Fruit fly (Drosophila melanogaster) whole organism, wandering third instar larva: ENCODE measurements around the gene Zir.

Experiments used
- Abd-B ChIP-seq: fragments of >200 bp; optimal IDR thresholded peaks from 2 replicates; lab custom pipeline; 2017; ENCODE audit warnings: missing biosample characterization, missing genetic modification characterization
- CG32264 ChIP-seq: fragments of 200-800 bp; sonication (Bioruptor generic); optimal IDR thresholded peaks from 2 replicates; lab custom pipeline; 2016; ENCODE audit warnings: missing biosample characterization, missing genetic modification characterization
- CG9705 ChIP-seq: fragments of 200-800 bp; sonication (Bioruptor generic); optimal IDR thresholded peaks from 2 replicates; lab custom pipeline; 2018; ENCODE audit warnings: missing biosample characterization, mild to moderate bottlenecking, missing genetic modification characterization
- CrebA ChIP-seq: fragments of 200-800 bp; sonication (Bioruptor generic); optimal IDR thresholded peaks from 2 replicates; lab custom pipeline; 2016; ENCODE audit warnings: missing biosample characterization, mild to moderate bottlenecking, missing genetic modification characterization, borderline replicate concordance
- Dfd ChIP-seq: fragments of >200 bp; optimal IDR thresholded peaks from 2 replicates; lab custom pipeline; 2017; ENCODE audit warnings: missing biosample characterization, missing genetic modification characterization
- Dif ChIP-seq: fragments of 200-275, 200-300 bp; sonication (Bioruptor generic); optimal IDR thresholded peaks from 2 replicates; lab custom pipeline; 2018; ENCODE audit warnings: missing biosample characterization, missing genetic modification characterization; ENCODE audit not compliant: partially characterized antibody
- GATAd ChIP-seq: sonication (Bioruptor generic); optimal IDR thresholded peaks from 2 replicates; lab custom pipeline; 2016; ENCODE audit warnings: missing biosample characterization, missing genetic modification characterization
- HLH106 ChIP-seq: fragments of 200-800 bp; optimal IDR thresholded peaks from 3 replicates; lab custom pipeline; 2019; ENCODE audit warnings: missing biosample characterization, mild to moderate bottlenecking, missing genetic modification characterization, moderate library complexity
- Hnf4 ChIP-seq: fragments of 200-800 bp; sonication (Bioruptor generic); optimal IDR thresholded peaks from 2 replicates; lab custom pipeline; 2016; ENCODE audit warnings: missing biosample characterization, mild to moderate bottlenecking, missing genetic modification characterization
- Hr78 ChIP-seq: fragments of >200 bp; optimal IDR thresholded peaks from 2 replicates; lab custom pipeline; 2017; ENCODE audit warnings: missing biosample characterization, missing genetic modification characterization
- Hr83 ChIP-seq: fragments of 200-300 bp; sonication (Bioruptor generic); optimal IDR thresholded peaks from 2 replicates; lab custom pipeline; 2016; ENCODE audit warnings: missing biosample characterization, mild to moderate bottlenecking, missing genetic modification characterization, moderate library complexity; ENCODE audit not compliant: poor library complexity, severe bottlenecking
- Jra ChIP-seq: sonication (Bioruptor generic); optimal IDR thresholded peaks from 2 replicates; lab custom pipeline; 2016; ENCODE audit warnings: missing biosample characterization, missing genetic modification characterization
- Mio ChIP-seq: sonication (Bioruptor generic); optimal IDR thresholded peaks from 2 replicates; lab custom pipeline; 2016; ENCODE audit warnings: missing biosample characterization, missing genetic modification characterization
- Myc ChIP-seq: fragments of >200 bp; optimal IDR thresholded peaks from 2 replicates; lab custom pipeline; 2017
- N ChIP-seq: fragments of >200 bp; optimal IDR thresholded peaks from 2 replicates; lab custom pipeline; 2018; ENCODE audit warnings: missing biosample characterization, missing external identifiers, missing genetic modification characterization
- OdsH ChIP-seq: fragments of 200-800 bp; sonication (Bioruptor generic); optimal IDR thresholded peaks from 2 replicates; lab custom pipeline; 2016; ENCODE audit warnings: missing biosample characterization, mild to moderate bottlenecking, missing genetic modification characterization
- Rel ChIP-seq, 2 experiments: fragments of 200-800 bp; sonication (Bioruptor generic) in 1 of 2; optimal IDR thresholded peaks; 2 replicates in 1 of 2; 3 replicates in 1 of 2; lab custom pipeline; 2016 to 2019; ENCODE audit warnings: mild to moderate bottlenecking in 2 of 2, missing biosample characterization in 2 of 2, missing genetic modification characterization in 2 of 2, moderate library complexity in 1 of 2
- Sp1 ChIP-seq: fragments of 200-800 bp; sonication (Bioruptor generic); optimal IDR thresholded peaks from 3 replicates; lab custom pipeline; 2019; ENCODE audit warnings: missing biosample characterization, mild to moderate bottlenecking, missing genetic modification characterization, moderate library complexity
- Vsx2 ChIP-seq: fragments of 200-300, 225-300 bp; sonication (Bioruptor generic); optimal IDR thresholded peaks from 2 replicates; lab custom pipeline; 2018; ENCODE audit warnings: missing biosample characterization, missing genetic modification characterization; ENCODE audit not compliant: partially characterized antibody
- br ChIP-seq: fragments of 200-800 bp; sonication (Bioruptor generic); optimal IDR thresholded peaks from 2 replicates; lab custom pipeline; 2016; ENCODE audit warnings: missing biosample characterization, missing genetic modification characterization
- brk ChIP-seq: fragments of 200-800 bp; sonication (Bioruptor generic); optimal IDR thresholded peaks from 2 replicates; lab custom pipeline; 2016; ENCODE audit warnings: missing biosample characterization, mild to moderate bottlenecking, missing genetic modification characterization
- dl ChIP-seq, 2 experiments: fragments of 175-275, 200-275 bp in 1 of 2; fragments of 200-275 bp in 1 of 2; sonication (Bioruptor generic); optimal IDR thresholded peaks; lab custom pipeline; 2018; ENCODE audit warnings: mild to moderate bottlenecking in 2 of 2, missing biosample characterization in 2 of 2, missing genetic modification characterization in 2 of 2, moderate library complexity in 2 of 2; ENCODE audit not compliant: partially characterized antibody in 2 of 2, insufficient read depth in 1 of 2
- dmrt93B ChIP-seq: fragments of 200-800 bp; sonication (Bioruptor generic); optimal IDR thresholded peaks from 2 replicates; lab custom pipeline; 2018; ENCODE audit warnings: missing biosample characterization, mild to moderate bottlenecking, missing genetic modification characterization
- ey ChIP-seq: fragments of 200-800 bp; sonication (Bioruptor generic); optimal IDR thresholded peaks from 2 replicates; lab custom pipeline; 2016; ENCODE audit warnings: missing biosample characterization, missing genetic modification characterization
- foxo ChIP-seq, 2 experiments: fragments of 200-800 bp; sonication (Bioruptor generic); optimal IDR thresholded peaks; 2 replicates in 1 of 2; 3 replicates in 1 of 2; lab custom pipeline; 2016 to 2017; ENCODE audit warnings: missing biosample characterization in 2 of 2, missing genetic modification characterization in 2 of 2
- fru ChIP-seq: fragments of 200-800 bp; sonication (Bioruptor generic); optimal IDR thresholded peaks from 3 replicates; lab custom pipeline; 2016; ENCODE audit warnings: missing biosample characterization, mild to moderate bottlenecking, missing genetic modification characterization
- h ChIP-seq: fragments of 200-800 bp; sonication (Bioruptor generic); optimal IDR thresholded peaks from 3 replicates; lab custom pipeline; 2016; ENCODE audit warnings: missing biosample characterization, mild to moderate bottlenecking, missing genetic modification characterization
- jim ChIP-seq: fragments of 175-275, 200-325 bp; sonication (Bioruptor generic); optimal IDR thresholded peaks from 2 replicates; lab custom pipeline; 2016; ENCODE audit warnings: missing biosample characterization, mild to moderate bottlenecking, missing genetic modification characterization
- lola ChIP-seq: fragments of >200 bp; optimal IDR thresholded peaks from 2 replicates; lab custom pipeline; 2017; ENCODE audit warnings: missing biosample characterization, missing genetic modification characterization
- pan ChIP-seq: fragments of >200 bp; optimal IDR thresholded peaks from 2 replicates; lab custom pipeline; 2017
- psq ChIP-seq: fragments of 200-800 bp; sonication (Bioruptor generic); optimal IDR thresholded peaks from 3 replicates; lab custom pipeline; 2017; ENCODE audit warnings: missing biosample characterization, mild to moderate bottlenecking, missing genetic modification characterization, moderate library complexity
- rgr ChIP-seq: fragments of 200-800 bp; sonication (Bioruptor generic); optimal IDR thresholded peaks from 3 replicates; lab custom pipeline; 2016; ENCODE audit warnings: missing biosample characterization, mild to moderate bottlenecking, missing genetic modification characterization
- sage ChIP-seq: fragments of 200-800 bp; sonication (Bioruptor generic); optimal IDR thresholded peaks from 2 replicates; lab custom pipeline; 2016; ENCODE audit warnings: missing biosample characterization, mild to moderate bottlenecking, missing genetic modification characterization
- sv ChIP-seq: fragments of 200-800 bp; sonication (Bioruptor generic); optimal IDR thresholded peaks from 3 replicates; lab custom pipeline; 2016; ENCODE audit warnings: missing biosample characterization, missing genetic modification characterization
- tai ChIP-seq: sonication (Bioruptor generic); optimal IDR thresholded peaks from 2 replicates; lab custom pipeline; 2016; ENCODE audit warnings: missing biosample characterization, missing genetic modification characterization
- usp ChIP-seq: fragments of >200 bp; optimal IDR thresholded peaks from 2 replicates; lab custom pipeline; 2017; ENCODE audit warnings: missing biosample characterization, missing genetic modification characterization
- woc ChIP-seq: sonication (Bioruptor generic); optimal IDR thresholded peaks from 2 replicates; lab custom pipeline; 2016; ENCODE audit warnings: missing biosample characterization, mild to moderate bottlenecking, missing genetic modification characterization

Zir gene

dm6 chr2L:135383-136130 is 41.0 kb downstream of the Zir start:
- TF ChIP-seq Rel (GFP tag; optimal IDR thresholded peaks at IDR 0.05; lab: Kevin White, UChicago) (no peak), Rel (tag; optimal IDR thresholded peaks at IDR 0.05; lab: Kevin White, UChicago) (peak; percentile 20), HLH106 (no peak), Myc (lab: Kevin White, UChicago) (no peak), CrebA (GFP tag; lab: Kevin White, UChicago) (no peak), Dfd (GFP tag; lab: Kevin White, UChicago) (no peak), woc (GFP tag; lab: Kevin White, UChicago) (no peak), Jra (GFP tag; lab: Kevin White, UChicago) (no peak), GATAd (GFP tag; lab: Kevin White, UChicago) (no peak), Dif (GFP tag; lab: Kevin White, UChicago) (no peak), OdsH (GFP tag; lab: Kevin White, UChicago) (no peak), fru (peak; percentile 47), usp (no peak), lola (GFP tag; lab: Kevin White, UChicago) (no peak), dmrt93B (GFP tag; lab: Kevin White, UChicago) (no peak), Sp1 (GFP tag; lab: Kevin White, UChicago) (no peak), Hnf4 (peak; percentile 62)

- TF ChIP-seq woc (GFP tag; lab: Kevin White, UChicago) (no peak), psq (GFP tag; lab: Kevin White, UChicago) (no peak), Hr83 (no peak), Myc (lab: Kevin White, UChicago) (no peak), HLH106 (no peak), Sp1 (GFP tag; lab: Kevin White, UChicago) (no peak), br (GFP tag; lab: Kevin White, UChicago) (no peak), usp (no peak), jim (GFP tag; lab: Kevin White, UChicago) (no peak), GATAd (GFP tag; lab: Kevin White, UChicago) (no peak), Abd-B (no peak), N (GFP tag; lab: Kevin White, UChicago) (no peak), CrebA (GFP tag; lab: Kevin White, UChicago) (no peak), rgr (no peak), Dif (GFP tag; lab: Kevin White, UChicago) (no peak), h (GFP tag; lab: Kevin White, UChicago) (no peak), brk (GFP tag; lab: Kevin White, UChicago) (no peak), lola (GFP tag; lab: Kevin White, UChicago) (no peak)
Measured at dm6 chr2L:136131-136426, 41.5 kb downstream of the Zir start.

DNA sequence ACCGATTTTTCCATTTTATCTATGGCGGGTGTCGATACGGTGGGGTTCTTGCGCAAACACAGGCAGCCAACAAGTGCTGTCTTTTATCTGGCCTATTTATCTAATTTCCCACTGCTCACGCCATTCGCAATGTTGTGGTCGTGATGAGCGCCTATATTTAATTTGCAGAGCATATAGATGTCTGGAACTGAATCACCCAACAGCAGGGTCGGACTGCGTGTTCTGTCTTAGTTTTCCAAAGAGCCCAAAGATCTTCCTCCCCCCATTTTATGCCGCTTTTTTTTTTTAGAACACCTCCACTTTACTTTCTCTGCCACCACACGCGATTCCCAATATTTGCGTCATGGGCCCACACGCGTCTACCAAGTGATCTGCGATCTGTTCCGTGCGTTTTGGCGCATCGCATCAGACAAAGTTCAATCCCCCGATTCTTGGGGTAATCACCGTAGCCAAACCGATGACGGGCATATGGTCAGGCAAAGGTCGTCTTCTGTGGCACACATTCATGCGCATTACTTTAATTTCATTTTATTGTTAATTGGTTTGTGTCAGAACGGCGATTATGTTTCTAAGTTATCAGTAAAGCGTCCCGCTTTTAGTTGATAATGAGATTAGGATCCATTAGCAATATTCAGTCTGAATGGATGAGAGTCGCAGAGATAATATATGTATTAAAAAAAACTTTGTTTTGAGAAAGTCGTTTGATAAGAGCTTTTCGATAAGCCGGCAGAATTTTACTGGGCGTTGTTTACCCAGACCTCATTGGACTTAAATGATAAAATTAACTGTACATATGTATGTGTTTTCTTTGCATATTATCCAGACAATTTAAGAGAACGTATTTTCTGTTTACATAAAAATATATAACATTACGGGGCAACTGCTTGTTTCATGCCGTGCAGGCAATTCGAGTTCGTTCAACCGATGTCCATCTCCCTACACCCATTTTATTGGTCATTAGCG is 42.5 kb downstream of the Zir start:
- TF ChIP-seq tai (GFP tag; lab: Kevin White, UChicago): peak; percentile 69
- TF ChIP-seq CG32264 (GFP tag; lab: Kevin White, UChicago): no peak
- no peak for TF ChIP-seq Dfd (GFP tag; lab: Kevin White, UChicago)
- TF ChIP-seq dl (GFP tag; optimal IDR thresholded peaks at IDR 0.05; lab: Kevin White, UChicago; ENCODE audit: insufficient read depth in 1 of 2, partially characterized antibody in 2 of 2): no peak
- TF ChIP-seq HLH106: no peak
- peak; percentile 29 for TF ChIP-seq brk (GFP tag; lab: Kevin White, UChicago)
- TF ChIP-seq dmrt93B (GFP tag; lab: Kevin White, UChicago): no peak
- no peak for TF ChIP-seq usp
- peak; percentile 14 for TF ChIP-seq h (GFP tag; lab: Kevin White, UChicago)
- TF ChIP-seq sage: peak; percentile 29
- no peak for TF ChIP-seq N (GFP tag; lab: Kevin White, UChicago)
- no peak for TF ChIP-seq Myc (lab: Kevin White, UChicago)
- no peak for TF ChIP-seq fru
- TF ChIP-seq Hr78: no peak
- TF ChIP-seq CG9705 (GFP tag; lab: Kevin White, UChicago): peak; percentile 5
- TF ChIP-seq OdsH (GFP tag; lab: Kevin White, UChicago): peak; percentile 36
- TF ChIP-seq ey (GFP tag; lab: Kevin White, UChicago): no peak
- TF ChIP-seq GATAd (GFP tag; lab: Kevin White, UChicago): no peak
- TF ChIP-seq foxo (GFP tag; optimal IDR thresholded peaks at IDR 0.05; lab: Kevin White, UChicago): no peak
- TF ChIP-seq Mio (GFP tag; lab: Kevin White, UChicago): no peak
- TF ChIP-seq pan: no peak
- no peak for TF ChIP-seq jim (GFP tag; lab: Kevin White, UChicago)
- peak; percentile 16 for TF ChIP-seq rgr
- TF ChIP-seq Dif (GFP tag; lab: Kevin White, UChicago): no peak
- peak; percentile 23 for TF ChIP-seq Hnf4
- peak; percentile 18 for TF ChIP-seq br (GFP tag; lab: Kevin White, UChicago)
- peak; percentile 55 for TF ChIP-seq Sp1 (GFP tag; lab: Kevin White, UChicago)
- TF ChIP-seq sv: no peak
- TF ChIP-seq lola (GFP tag; lab: Kevin White, UChicago): no peak
- TF ChIP-seq Hr83: peak; percentile 19
- no peak for TF ChIP-seq Vsx2 (GFP tag; lab: Kevin White, UChicago)
- no peak for TF ChIP-seq psq (GFP tag; lab: Kevin White, UChicago)
- peak; percentile 7 for TF ChIP-seq Rel (GFP tag; optimal IDR thresholded peaks at IDR 0.05; lab: Kevin White, UChicago)
- peak; percentile 94 for TF ChIP-seq Rel (tag; optimal IDR thresholded peaks at IDR 0.05; lab: Kevin White, UChicago)
- TF ChIP-seq Abd-B: no peak
